Fruit fly (Drosophila melanogaster): Measurements from ENCODE around the gene CG31698.
A peak's percentile ranks its signal among the peaks of the same experiment; 100 is the strongest.

Gene CG31698

DNA sequence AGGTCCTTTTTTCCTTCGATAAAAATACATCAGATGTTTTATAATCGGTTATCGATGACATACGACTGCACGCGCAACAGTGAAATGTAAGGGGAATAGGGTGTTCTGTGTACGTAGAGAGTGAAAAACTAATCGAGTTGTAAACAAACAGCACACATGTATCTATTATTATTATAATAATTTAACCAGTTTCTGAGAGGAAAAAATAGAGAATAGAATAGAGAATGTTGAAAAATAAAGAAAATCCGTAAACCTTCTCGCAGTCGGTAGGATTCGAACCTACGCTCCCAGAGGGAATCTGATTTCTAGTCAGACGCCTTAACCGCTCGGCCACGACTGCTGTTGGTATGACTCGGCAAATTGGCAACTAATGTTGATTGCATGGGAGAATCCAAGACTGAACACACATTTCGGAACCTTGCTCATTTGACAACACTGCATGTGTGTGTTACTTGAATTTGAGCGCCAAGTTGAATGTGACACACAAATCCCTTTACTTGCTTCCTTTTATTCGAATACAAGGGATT, 832 bp downstream of the CG31698 start (continued):
- TF ChIP-seq sens (GFP tag) (peak; percentile 82), lov (optimal IDR thresholded peaks at IDR 0.05) (no peak), lov (GFP tag; IDR thresholded peaks at IDR 0.05) (0 out of 3 replicates have a peak, but pooled peaks have one; percentile 40), hbn (GFP tag; IDR thresholded peaks at IDR 0.05; ENCODE audit: partially characterized antibody) (no peak), GATAe (GFP tag; conservative IDR thresholded peaks at IDR 0.05) (no peak), CG13287 (GFP tag; IDR thresholded peaks at IDR 0.05; ENCODE audit: partially characterized antibody) (peak; percentile 77), sqz (GFP tag; optimal IDR thresholded peaks at IDR 0.05) (peak; percentile 58), hb (GFP tag; IDR thresholded peaks at IDR 0.05; ENCODE audit: partially characterized antibody) (peak; percentile 79), CG43689 (GFP tag; IDR thresholded peaks at IDR 0.05) (no peak), Xrp1 (GFP tag; IDR thresholded peaks at IDR 0.05) (0 out of 2 replicates have a peak, but pooled peaks have one; percentile 22), CG12299 (tag; optimal IDR thresholded peaks at IDR 0.05) (no peak), CG16813 (GFP tag; IDR thresholded peaks at IDR 0.05; ENCODE audit: partially characterized antibody) (peak; percentile 91), Stat92E (GFP tag; optimal IDR thresholded peaks at IDR 0.05) (peak in 1 of 3 experiments; percentile 89), sd (tag; optimal IDR thresholded peaks at IDR 0.05) (no peak), CG9797 (GFP tag; optimal IDR thresholded peaks at IDR 0.05) (no peak)

DNA sequence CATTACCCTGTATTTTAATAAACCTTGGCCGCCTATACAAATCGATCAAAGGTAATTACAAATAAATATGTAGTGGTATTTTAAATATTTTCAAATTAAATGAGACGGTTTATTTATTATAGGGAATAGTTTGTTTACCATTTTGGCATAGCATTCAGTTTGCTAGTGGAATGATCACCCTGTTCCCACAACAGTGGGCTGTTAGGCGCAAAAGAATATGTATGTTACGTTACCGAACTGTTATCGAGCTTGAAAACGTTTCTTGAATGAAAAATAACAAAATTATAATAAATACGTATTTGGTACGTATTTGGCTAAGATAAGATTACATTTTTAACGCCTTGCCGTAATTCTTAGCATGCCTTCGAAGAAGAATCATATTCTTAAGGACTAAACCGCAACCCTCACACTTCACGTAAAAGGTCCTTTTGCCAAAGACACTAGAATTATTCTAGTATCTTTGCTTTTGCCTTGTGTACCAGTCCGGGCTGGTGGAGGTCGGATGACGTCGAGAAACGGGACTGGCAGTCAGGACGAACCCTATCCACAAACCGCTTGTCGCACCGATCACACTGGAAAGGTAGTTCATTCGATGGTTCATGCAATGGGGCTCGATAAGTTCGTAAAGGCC, 2.6 kb downstream of the CG31698 start, which contains the start of gene CG44002:
Gene CG44002 (minus strand): TSS at position 144 of the 631 bp plus-strand sequence.
- TF ChIP-seq fd3F (GFP tag; optimal IDR thresholded peaks at IDR 0.05) = no peak
- TF ChIP-seq CG8290 (GFP tag; optimal IDR thresholded peaks at IDR 0.05) = no peak
- TF ChIP-seq CG8290 (tag; optimal IDR thresholded peaks at IDR 0.05) = peak in 1 of 2 experiments; percentile 26
- TF ChIP-seq HLH4C (GFP tag; IDR thresholded peaks at IDR 0.05; ENCODE audit: partially characterized antibody) = 0 out of 3 replicates have a peak, but pooled peaks have one; percentile 10
- no peak for TF ChIP-seq her (GFP tag; optimal IDR thresholded peaks at IDR 0.05)
- peak; percentile 44 for TF ChIP-seq Dp (GFP tag; optimal IDR thresholded peaks at IDR 0.05)
- TF ChIP-seq CG13287 (GFP tag; IDR thresholded peaks at IDR 0.05; ENCODE audit: partially characterized antibody) = peak; percentile 26; the same call in 1 of the 2 replicates
- no peak for TF ChIP-seq CG6683 (GFP tag; optimal IDR thresholded peaks at IDR 0.05)
- TF ChIP-seq CG2116 (GFP tag; optimal IDR thresholded peaks at IDR 0.05) = peak; percentile 3
- TF ChIP-seq amos (GFP tag; IDR thresholded peaks at IDR 0.05; ENCODE audit: partially characterized antibody) = no peak
- TF ChIP-seq Adf1 (GFP tag; IDR thresholded peaks at IDR 0.05) = no peak
- peak; percentile 23 for TF ChIP-seq CG4617 (GFP tag; optimal IDR thresholded peaks at IDR 0.05; ENCODE audit: borderline replicate concordance)
- TF ChIP-seq Opbp (GFP tag; IDR thresholded peaks at IDR 0.05; ENCODE audit: partially characterized antibody) = no peak
- no peak for TF ChIP-seq CG12071 (GFP tag; optimal IDR thresholded peaks at IDR 0.05)
- TF ChIP-seq ems (GFP tag; optimal IDR thresholded peaks at IDR 0.05) = no peak
- TF ChIP-seq CG8478 (optimal IDR thresholded peaks at IDR 0.05) = no peak
- no peak for TF ChIP-seq da (GFP tag; optimal IDR thresholded peaks at IDR 0.05)
- TF ChIP-seq maf-S (GFP tag; optimal IDR thresholded peaks at IDR 0.05) = no peak
- no peak for TF ChIP-seq bowl (GFP tag; IDR thresholded peaks at IDR 0.05)
- TF ChIP-seq CG10431 (GFP tag; optimal IDR thresholded peaks at IDR 0.05) = no peak
- no peak for TF ChIP-seq hkb (optimal IDR thresholded peaks at IDR 0.05)
- no peak for TF ChIP-seq hkb (GFP tag; IDR thresholded peaks at IDR 0.05)
- TF ChIP-seq ftz-f1 (GFP tag; optimal IDR thresholded peaks at IDR 0.05) = no peak
- no peak for TF ChIP-seq CG31388 (GFP tag; optimal IDR thresholded peaks at IDR 0.05)
- TF ChIP-seq phol (tag; optimal IDR thresholded peaks at IDR 0.05) = no peak
- TF ChIP-seq CG1603 (tag; optimal IDR thresholded peaks at IDR 0.05) = peak; percentile 35
- no peak for TF ChIP-seq Bdp1 (GFP tag; optimal IDR thresholded peaks at IDR 0.05)
- TF ChIP-seq knrl (GFP tag; IDR thresholded peaks at IDR 0.05; ENCODE audit: partially characterized antibody) = no peak
- no peak for TF ChIP-seq jumu (GFP tag; optimal IDR thresholded peaks at IDR 0.05)
- TF ChIP-seq YL-1 (GFP tag; optimal IDR thresholded peaks at IDR 0.05) = peak; percentile 38
- TF ChIP-seq CG15011 (GFP tag; optimal IDR thresholded peaks at IDR 0.05) = no peak
- no peak for TF ChIP-seq CG6765 (GFP tag; optimal IDR thresholded peaks at IDR 0.05)
- TF ChIP-seq gsb-n (tag; optimal IDR thresholded peaks at IDR 0.05) = no peak
- no peak for TF ChIP-seq lov (optimal IDR thresholded peaks at IDR 0.05)
- TF ChIP-seq lov (GFP tag; IDR thresholded peaks at IDR 0.05) = no peak
- peak; percentile 52 for TF ChIP-seq Dref (GFP tag; IDR thresholded peaks at IDR 0.05)

Measured in whole organism, embryonic.